Fruit fly (Drosophila melanogaster) S2 (cell line): Measurements from ENCODE around the gene alphaTub67C.

ENCODE experiments used
- CG8478 ChIP-seq: fragments of >200 bp; optimal IDR thresholded peaks from 2 replicates; lab custom pipeline; 2018
- CTCF ChIP-seq, 2 experiments: fragments of >200 bp; optimal IDR thresholded peaks; 2 replicates each; lab custom pipeline; 2018

The alphaTub67C gene

DNA sequence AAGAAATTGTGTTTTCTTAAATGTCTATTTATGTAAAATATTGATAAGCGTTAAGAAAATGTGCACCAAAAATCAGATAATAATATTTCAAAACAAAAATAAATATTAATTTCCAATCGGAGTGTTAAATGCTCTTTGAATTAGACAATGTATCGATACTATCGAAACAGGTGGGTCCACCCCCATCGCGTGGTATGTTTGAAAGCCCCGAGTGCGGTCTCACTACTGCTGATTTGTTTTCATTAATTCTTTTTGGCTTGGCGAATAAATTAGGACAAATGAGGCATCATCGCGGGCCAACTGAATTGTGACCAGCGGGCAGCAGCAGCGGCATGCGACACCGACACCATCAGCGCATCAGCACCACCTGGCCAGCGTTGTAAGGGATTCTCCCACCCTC is 45.6 kb downstream of the alphaTub67C start, which contains the start of gene Naa60:
Naa60 (plus strand) TSS at position 189 of the 400 bp plus-strand sequence.
- no peak for TF ChIP-seq CG8478 (lab: Kevin White, UChicago)
- TF ChIP-seq CTCF (optimal IDR thresholded peaks at IDR 0.05; lab: Kevin White, UChicago) = peak in 1 of 2 experiments; percentile 29

DNA sequence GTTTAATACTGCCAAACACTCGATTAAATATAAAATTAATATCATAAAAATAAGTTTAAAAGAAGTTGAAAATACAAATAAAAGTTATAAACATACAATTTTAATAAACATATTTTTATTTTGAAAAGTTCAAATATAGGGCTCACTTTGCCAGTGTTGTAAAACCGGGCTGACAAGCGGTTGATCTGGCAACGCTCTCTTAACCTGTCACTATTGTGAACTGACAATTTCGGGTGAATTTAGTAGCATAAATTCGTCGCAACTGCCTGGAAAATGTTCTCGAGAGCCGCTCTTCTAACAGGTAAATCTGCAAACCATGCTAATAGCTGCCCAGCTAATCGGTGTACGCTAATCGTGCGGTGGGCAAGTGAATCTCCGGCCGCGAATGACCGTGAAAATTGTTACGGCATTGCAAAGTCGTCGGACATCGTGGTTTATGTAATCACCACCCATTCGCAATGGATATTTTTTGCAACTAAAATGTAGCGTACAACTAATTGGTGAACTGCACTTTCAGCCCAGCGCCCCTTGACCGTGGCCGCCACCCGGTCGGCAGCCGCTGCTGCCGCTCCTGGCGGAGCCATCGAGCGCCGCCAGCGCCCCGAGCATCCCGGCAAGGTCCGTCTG is 48.8 kb downstream of the alphaTub67C start, which contains the start of gene ATPsynB:
ATPsynB (plus strand) TSS at position 205 of the 627 bp plus-strand sequence.
- TF ChIP-seq CG8478 (lab: Kevin White, UChicago) (no peak), CTCF (optimal IDR thresholded peaks at IDR 0.05; lab: Kevin White, UChicago) (peak in 1 of 2 experiments; percentile 25)
